Fruit fly (Drosophila melanogaster) whole organism, embryonic: ENCODE results near the gene RpL4.

Experiments used
- Bdp1 ChIP-seq: fragments of 200-800 bp; sonication (Bioruptor generic); optimal IDR thresholded peaks from 3 replicates; lab custom pipeline; 2016; ENCODE audit warnings: missing biosample characterization, missing genetic modification characterization
- Bteb2 ChIP-seq: fragments of 200-800 bp; sonication (Bioruptor generic); optimal IDR thresholded peaks from 2 replicates; lab custom pipeline; 2016; ENCODE audit warnings: missing biosample characterization, missing genetic modification characterization
- C15 ChIP-seq: fragments of 200-800 bp; sonication (Bioruptor generic); IDR thresholded peaks from 3 replicates; pipeline ENCODE4 v1.3.6; 2022; ENCODE audit warnings: missing biosample characterization, missing genetic modification characterization
- CG10462 ChIP-seq: fragments of 200-800 bp; sonication (Bioruptor generic); optimal IDR thresholded peaks from 2 replicates; lab custom pipeline; 2016; ENCODE audit warnings: missing biosample characterization, missing genetic modification characterization
- CG10959 ChIP-seq: fragments of 200-800 bp; sonication (Bioruptor generic); IDR thresholded peaks from 2 replicates; pipeline ENCODE4 v1.3.6; 2022; ENCODE audit warnings: missing biosample characterization, missing genetic modification characterization
- CG11247 ChIP-seq: fragments of 200-800 bp; sonication (Bioruptor generic); IDR thresholded peaks from 2 replicates; pipeline ENCODE4 v1.3.6; 2022; ENCODE audit warnings: missing biosample characterization, missing genetic modification characterization
- CG11696 ChIP-seq: fragments of 200-800 bp; sonication (Bioruptor generic); IDR thresholded peaks from 2 replicates; pipeline ENCODE4 v1.3.6; 2022; ENCODE audit warnings: missing biosample characterization, missing genetic modification characterization
- CG12659 ChIP-seq: fragments of 200-800 bp; sonication (Bioruptor generic); optimal IDR thresholded peaks from 3 replicates; lab custom pipeline; 2017; ENCODE audit warnings: mild to moderate bottlenecking, missing biosample characterization, missing genetic modification reagents, missing genetic modification characterization
- CG12744 ChIP-seq: fragments of 200-800 bp; sonication (Bioruptor generic); optimal IDR thresholded peaks from 2 replicates; lab custom pipeline; 2016; ENCODE audit warnings: missing biosample characterization, missing genetic modification characterization
- CG13287 ChIP-seq: fragments of 200-800 bp; sonication (Bioruptor generic); IDR thresholded peaks from 2 replicates; pipeline ENCODE4 v1.3.6; 2022; ENCODE audit warnings: missing biosample characterization, missing genetic modification characterization; ENCODE audit not compliant: partially characterized antibody
- CG14667 ChIP-seq: fragments of 200-800 bp; sonication (Bioruptor generic); IDR thresholded peaks from 2 replicates; pipeline ENCODE4 v1.3.6; 2022; ENCODE audit warnings: missing biosample characterization, missing genetic modification characterization
- CG15514 ChIP-seq: fragments of 200-800 bp; sonication (Bioruptor generic); optimal IDR thresholded peaks from 3 replicates; lab custom pipeline; 2017; ENCODE audit warnings: missing biosample characterization, missing genetic modification characterization, mild to moderate bottlenecking, moderate library complexity, missing genetic modification reagents
- CG1603 ChIP-seq: fragments of 200-800 bp; sonication (Bioruptor generic); optimal IDR thresholded peaks from 2 replicates; lab custom pipeline; 2019; ENCODE audit warnings: missing biosample characterization, mild to moderate bottlenecking, missing genetic modification characterization, moderate library complexity
- CG16813 ChIP-seq: fragments of 200-800 bp; sonication (Bioruptor generic); IDR thresholded peaks from 3 replicates; pipeline ENCODE4 v1.3.6; 2022; ENCODE audit warnings: missing biosample characterization, missing genetic modification characterization; ENCODE audit not compliant: partially characterized antibody
- CG16863 ChIP-seq: fragments of 200-800 bp; sonication (Bioruptor generic); optimal IDR thresholded peaks from 3 replicates; lab custom pipeline; 2016; ENCODE audit warnings: missing biosample characterization, missing genetic modification characterization
- CG17186 ChIP-seq: fragments of 200-800 bp; sonication (Bioruptor generic); optimal IDR thresholded peaks from 3 replicates; lab custom pipeline; 2017; ENCODE audit warnings: missing biosample characterization, missing genetic modification reagents, missing genetic modification characterization
- CG17328 ChIP-seq: fragments of 200-800 bp; sonication (Bioruptor generic); IDR thresholded peaks from 2 replicates; pipeline ENCODE4 v1.3.6; 2022; ENCODE audit warnings: missing biosample characterization, missing genetic modification characterization
- CG17359 ChIP-seq: fragments of 200-800 bp; sonication (Bioruptor generic); optimal IDR thresholded peaks from 3 replicates; lab custom pipeline; 2018; ENCODE audit warnings: missing biosample characterization, mild to moderate bottlenecking, missing genetic modification characterization, moderate library complexity
- CG17361 ChIP-seq: fragments of 200-800 bp; sonication (Bioruptor generic); IDR thresholded peaks from 3 replicates; pipeline ENCODE4 v1.3.6; 2022; ENCODE audit warnings: missing biosample characterization, missing genetic modification characterization
- CG1832 ChIP-seq: fragments of 200-800 bp; sonication (Bioruptor generic); optimal IDR thresholded peaks from 2 replicates; lab custom pipeline; 2017; ENCODE audit warnings: missing biosample characterization, mild to moderate bottlenecking, missing genetic modification characterization, inconsistent platforms
- CG2202 ChIP-seq: fragments of 200-800 bp; sonication (Bioruptor generic); optimal IDR thresholded peaks from 2 replicates; lab custom pipeline; 2018; ENCODE audit warnings: missing biosample characterization, mild to moderate bottlenecking, missing genetic modification characterization
- CG3726 ChIP-seq: fragments of 200-800 bp; sonication (Bioruptor generic); IDR thresholded peaks from 3 replicates; pipeline ENCODE4, ENCODE4 v1.3.6; 2022; ENCODE audit warnings: missing biosample characterization, missing genetic modification characterization
- CG4404 ChIP-seq: fragments of 200-800 bp; sonication (Bioruptor generic); IDR thresholded peaks from 2 replicates; pipeline ENCODE4 v1.3.6; 2022; ENCODE audit warnings: missing biosample characterization, missing genetic modification characterization
- CG4730 ChIP-seq: fragments of 200-800 bp; sonication (Bioruptor generic); IDR thresholded peaks from 2 replicates; pipeline ENCODE4 v1.3.6; 2022; ENCODE audit warnings: missing biosample characterization, missing genetic modification characterization
- CG5180 ChIP-seq: fragments of 200-800 bp; sonication (Bioruptor generic); optimal IDR thresholded peaks from 3 replicates; lab custom pipeline; 2017; ENCODE audit warnings: missing biosample characterization, missing genetic modification characterization, mild to moderate bottlenecking, moderate library complexity, missing genetic modification reagents
- CG7271 ChIP-seq: fragments of 200-800 bp; sonication (Bioruptor generic); optimal IDR thresholded peaks from 2 replicates; lab custom pipeline; 2018; ENCODE audit warnings: missing biosample characterization, mild to moderate bottlenecking, missing genetic modification characterization, moderate library complexity
- CG7745 ChIP-seq: fragments of 200-800 bp; sonication (Bioruptor generic); optimal IDR thresholded peaks from 2 replicates; lab custom pipeline; 2018; ENCODE audit warnings: missing biosample characterization, mild to moderate bottlenecking, missing genetic modification characterization, moderate library complexity
- CG8281 ChIP-seq: fragments of 200-800 bp; sonication (Bioruptor generic); optimal IDR thresholded peaks from 2 replicates; lab custom pipeline; 2018; ENCODE audit warnings: missing biosample characterization, mild to moderate bottlenecking, missing genetic modification characterization, moderate library complexity
- CHES-1-like ChIP-seq: fragments of 200-800 bp; sonication (Bioruptor generic); optimal IDR thresholded peaks from 2 replicates; lab custom pipeline; 2016; ENCODE audit warnings: missing biosample characterization, missing genetic modification characterization
- Dfd ChIP-seq, 2 experiments: fragments of >200 bp; optimal IDR thresholded peaks; 2 replicates each; lab custom pipeline; 2017; ENCODE audit warnings: missing biosample characterization in 2 of 2, missing genetic modification characterization in 2 of 2
- Dip3 ChIP-seq: fragments of 200-800 bp; sonication (Bioruptor generic); optimal IDR thresholded peaks from 3 replicates; lab custom pipeline; 2016; ENCODE audit warnings: missing biosample characterization, missing genetic modification characterization
- Dll ChIP-seq: fragments of 200-800 bp; sonication (Bioruptor generic); IDR thresholded peaks from 4 replicates; pipeline ENCODE4 v1.3.6; 2022; ENCODE audit warnings: missing biosample characterization, missing genetic modification characterization; ENCODE audit not compliant: partially characterized antibody
- E2f2 ChIP-seq: fragments of 200-800 bp; sonication (Bioruptor generic); IDR thresholded peaks from 2 replicates; pipeline ENCODE4 v1.3.6; 2022; ENCODE audit warnings: missing biosample characterization, missing genetic modification characterization
- ERR ChIP-seq: fragments of 200-800 bp; sonication (Bioruptor generic); optimal IDR thresholded peaks from 2 replicates; lab custom pipeline; 2016; ENCODE audit warnings: missing biosample characterization, missing genetic modification characterization
- Hand ChIP-seq: fragments of 200-800 bp; sonication (Bioruptor generic); optimal IDR thresholded peaks from 2 replicates; lab custom pipeline; 2017; ENCODE audit warnings: mild to moderate bottlenecking, missing biosample characterization, missing genetic modification reagents, missing genetic modification characterization
- Hey ChIP-seq: fragments of 200-800 bp; sonication (Bioruptor generic); optimal IDR thresholded peaks from 3 replicates; lab custom pipeline; 2018; ENCODE audit warnings: missing biosample characterization, mild to moderate bottlenecking, missing genetic modification characterization
- Lhr ChIP-seq: fragments of 200-800 bp; sonication (Bioruptor generic); optimal IDR thresholded peaks from 3 replicates; lab custom pipeline; 2017; ENCODE audit warnings: mild to moderate bottlenecking, missing biosample characterization, missing genetic modification reagents, missing genetic modification characterization
- MTF-1 ChIP-seq: fragments of 200-800 bp; sonication (Bioruptor generic); optimal IDR thresholded peaks from 2 replicates; lab custom pipeline; 2018; ENCODE audit warnings: missing biosample characterization, mild to moderate bottlenecking, missing genetic modification characterization, borderline replicate concordance
- Meics ChIP-seq: fragments of 200-800 bp; sonication (Bioruptor generic); optimal IDR thresholded peaks from 2 replicates; lab custom pipeline; 2017; ENCODE audit warnings: missing biosample characterization, mild to moderate bottlenecking, missing genetic modification characterization
- Neu2 ChIP-seq: fragments of 200-800 bp; sonication (Bioruptor generic); optimal IDR thresholded peaks from 3 replicates; lab custom pipeline; 2016; ENCODE audit warnings: missing biosample characterization, missing genetic modification characterization, borderline replicate concordance
- NfI ChIP-seq: fragments of 200-800 bp; sonication (Bioruptor generic); optimal IDR thresholded peaks from 3 replicates; lab custom pipeline; 2018; ENCODE audit warnings: missing biosample characterization, mild to moderate bottlenecking, missing genetic modification characterization, moderate library complexity
- ap ChIP-seq: fragments of 200-800 bp; sonication (Bioruptor generic); IDR thresholded peaks from 2 replicates; pipeline ENCODE4 v1.3.6; 2022; ENCODE audit warnings: missing biosample characterization, missing genetic modification characterization
- corto ChIP-seq: fragments of 200-800 bp; sonication (Bioruptor generic); optimal IDR thresholded peaks from 2 replicates; lab custom pipeline; 2016; ENCODE audit warnings: missing biosample characterization, mild to moderate bottlenecking, missing genetic modification characterization, moderate library complexity
- grau ChIP-seq: fragments of 200-800 bp; optimal IDR thresholded peaks from 3 replicates; lab custom pipeline; 2019; ENCODE audit warnings: missing biosample characterization, mild to moderate bottlenecking, missing genetic modification characterization, moderate library complexity
- hth ChIP-seq: fragments of >200 bp; optimal IDR thresholded peaks from 2 replicates; lab custom pipeline; 2017; ENCODE audit warnings: inconsistent platforms
- lov ChIP-seq, 2 experiments: fragments of 200-800 bp in 1 of 2; fragments of >200 bp in 1 of 2; sonication (Bioruptor generic) in 1 of 2; IDR thresholded peaks in 1 of 2; optimal IDR thresholded peaks in 1 of 2; 2 replicates in 1 of 2; 3 replicates in 1 of 2; pipeline versions ENCODE4 v1.3.6 to Lab custom; 2017 to 2022; ENCODE audit warnings: missing biosample characterization in 1 of 2, missing genetic modification characterization in 1 of 2
- org-1 ChIP-seq: fragments of 200-800 bp; sonication (Bioruptor generic); optimal IDR thresholded peaks from 2 replicates; lab custom pipeline; 2017; ENCODE audit warnings: missing biosample characterization, missing genetic modification characterization
- salm ChIP-seq: fragments of 200-800 bp; sonication (Bioruptor generic); optimal IDR thresholded peaks from 2 replicates; lab custom pipeline; 2018; ENCODE audit warnings: missing biosample characterization, mild to moderate bottlenecking, missing genetic modification characterization
- tx ChIP-seq: fragments of 200-800 bp; sonication (Bioruptor generic); optimal IDR thresholded peaks from 2 replicates; lab custom pipeline; 2016; ENCODE audit warnings: missing biosample characterization, missing genetic modification characterization
- zen ChIP-seq: fragments of 200-800 bp; sonication (Bioruptor generic); optimal IDR thresholded peaks from 3 replicates; lab custom pipeline; 2018; ENCODE audit warnings: missing biosample characterization, mild to moderate bottlenecking, missing genetic modification characterization, moderate library complexity

The RpL4 gene

DNA sequence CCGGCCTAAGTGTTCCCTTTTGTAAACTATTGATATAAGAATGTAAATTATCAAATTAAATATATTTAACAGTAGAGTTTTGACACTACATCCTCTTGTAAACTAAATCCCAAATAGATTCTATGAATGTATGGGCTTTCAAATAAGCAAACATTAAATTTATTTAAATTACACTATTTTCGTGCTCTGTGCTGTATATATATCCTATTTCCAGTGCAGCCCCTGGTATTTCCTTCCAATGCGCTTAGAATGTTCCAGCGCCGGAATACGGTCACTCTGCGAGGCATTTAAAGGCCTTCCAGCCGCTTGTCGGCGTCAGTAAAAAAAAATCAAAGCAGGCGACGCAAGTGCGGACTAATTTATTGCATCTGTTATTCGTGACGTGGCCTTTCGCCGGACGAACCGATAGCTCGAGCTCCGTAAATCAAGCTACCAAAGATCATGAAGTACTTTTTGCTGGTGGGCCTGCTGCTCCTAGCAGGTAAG lies 25.8 kb downstream of the RpL4 start, which contains the start of gene Gp93 (continued):
- TF ChIP-seq E2f2 (GFP tag; lab: Robert Waterston, UW) (peak; percentile 46), Hand (peak; percentile 19), CG7271 (tag; lab: Kevin White, UChicago) (no peak), CG10959 (GFP tag; lab: Robert Waterston, UW) (no peak), Bteb2 (GFP tag; lab: Kevin White, UChicago) (peak; percentile 48), Bdp1 (no peak), CG14667 (peak; percentile 57), CG17186 (GFP tag; lab: Kevin White, UChicago) (no peak), CG4730 (GFP tag; lab: Robert Waterston, UW) (no peak), salm (no peak), CG16863 (GFP tag; lab: Kevin White, UChicago) (peak; percentile 22), CG11247 (GFP tag; lab: Robert Waterston, UW) (peak; percentile 64), Dfd (GFP tag; optimal IDR thresholded peaks at IDR 0.05; lab: Kevin White, UChicago) (no peak), CG3726 (GFP tag; lab: Robert Waterston, UW) (no peak), Dll (GFP tag; lab: Robert Waterston, UW) (0 out of 4 replicates have a peak, but pooled peaks have one; percentile 49), CG11696 (peak; percentile 100), NfI (GFP tag; lab: Kevin White, UChicago) (peak; percentile 59), zen (tag; lab: Kevin White, UChicago) (peak; percentile 33), hth (lab: Kevin White, UChicago) (no peak), CG16813 (no peak), grau (tag; lab: Kevin White, UChicago) (peak; percentile 68), CG17361 (GFP tag; lab: Robert Waterston, UW) (peak; percentile 85), CG15514 (GFP tag; lab: Kevin White, UChicago) (peak; percentile 13), CG5180 (GFP tag; lab: Kevin White, UChicago) (no peak), tx (GFP tag; lab: Kevin White, UChicago) (peak; percentile 35), Dip3 (peak; percentile 25), lov (optimal IDR thresholded peaks at IDR 0.05; lab: Kevin White, UChicago) (no peak), lov (GFP tag; IDR thresholded peaks at IDR 0.05; lab: Robert Waterston, UW) (no peak), CG17328 (peak; percentile 67; the same call in 1 of the 2 replicates), org-1 (GFP tag; lab: Kevin White, UChicago) (peak; percentile 2), CG1603 (peak; percentile 35), CG1832 (GFP tag; lab: Kevin White, UChicago) (no peak), CG13287 (GFP tag; lab: Robert Waterston, UW) (peak; percentile 47; the same call in 1 of the 2 replicates), Hey (no peak), CG12659 (GFP tag; lab: Kevin White, UChicago) (peak; percentile 46), corto (GFP tag; lab: Kevin White, UChicago) (no peak), CG12744 (GFP tag; lab: Kevin White, UChicago) (no peak), CG8281 (no peak), Neu2 (GFP tag; lab: Kevin White, UChicago) (no peak), C15 (GFP tag; lab: Robert Waterston, UW) (no peak), CHES-1-like (GFP tag; lab: Kevin White, UChicago) (peak; percentile 55), Meics (GFP tag; lab: Kevin White, UChicago) (peak; percentile 53), CG17359 (tag; lab: Kevin White, UChicago) (peak; percentile 47), Lhr (GFP tag; lab: Kevin White, UChicago) (no peak), CG7745 (tag; lab: Kevin White, UChicago) (no peak), CG2202 (tag; lab: Kevin White, UChicago) (no peak), CG10462 (GFP tag; lab: Kevin White, UChicago) (peak; percentile 53), ERR (GFP tag; lab: Kevin White, UChicago) (peak; percentile 35), CG4404 (GFP tag; lab: Robert Waterston, UW) (peak; percentile 47), ap (GFP tag; lab: Robert Waterston, UW) (no peak), MTF-1 (GFP tag; lab: Kevin White, UChicago) (peak; percentile 24)
